Fruit fly (Drosophila melanogaster): ENCODE measurements around the gene CG32681.

The CG32681 gene

DNA sequence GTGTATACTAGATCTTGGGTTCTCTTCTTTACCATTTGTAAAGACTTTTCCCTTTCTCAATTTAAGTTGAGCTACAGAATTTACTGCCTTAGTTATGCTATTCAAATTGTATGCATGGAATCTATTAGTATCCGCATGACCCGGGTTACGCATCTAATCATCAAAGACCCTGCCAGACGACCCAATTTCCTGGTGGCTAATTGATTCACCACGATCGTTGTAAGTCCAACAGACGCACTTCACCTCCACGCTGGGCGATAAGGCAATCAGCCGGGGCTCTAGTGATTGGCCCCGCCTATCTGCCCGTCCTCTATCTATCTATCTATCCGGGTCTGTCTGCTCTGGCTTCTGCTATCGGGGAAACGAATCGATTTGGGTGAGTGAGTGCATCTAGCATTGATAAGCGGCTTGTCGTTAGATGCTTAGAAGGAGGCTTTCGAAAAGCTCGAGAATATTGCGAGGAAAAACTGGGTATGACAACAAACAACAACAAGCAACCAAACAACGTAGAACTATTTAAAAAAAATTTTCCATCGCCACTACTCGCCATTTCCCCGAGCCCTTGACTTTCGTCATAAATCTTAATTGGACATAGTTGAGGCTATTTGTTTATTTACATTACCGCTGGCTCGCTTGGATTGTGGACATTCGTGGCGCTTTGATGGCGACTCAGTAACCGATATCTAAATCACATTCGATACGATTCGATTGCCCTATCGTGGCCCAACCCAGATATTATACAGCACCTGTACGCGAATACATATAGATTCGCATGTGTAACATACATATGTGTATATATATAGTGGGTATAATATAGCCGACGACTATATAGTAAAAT is 10.7 kb downstream of the CG32681 start:
- TF ChIP-seq psq (optimal IDR thresholded peaks at IDR 0.05) (no peak), EcR (GFP tag; optimal IDR thresholded peaks at IDR 0.05) (no peak), CG8478 (optimal IDR thresholded peaks at IDR 0.05) (no peak), pan (optimal IDR thresholded peaks at IDR 0.05) (no peak), usp (GFP tag; optimal IDR thresholded peaks at IDR 0.05) (no peak), Dll (optimal IDR thresholded peaks at IDR 0.05) (no peak)

DNA sequence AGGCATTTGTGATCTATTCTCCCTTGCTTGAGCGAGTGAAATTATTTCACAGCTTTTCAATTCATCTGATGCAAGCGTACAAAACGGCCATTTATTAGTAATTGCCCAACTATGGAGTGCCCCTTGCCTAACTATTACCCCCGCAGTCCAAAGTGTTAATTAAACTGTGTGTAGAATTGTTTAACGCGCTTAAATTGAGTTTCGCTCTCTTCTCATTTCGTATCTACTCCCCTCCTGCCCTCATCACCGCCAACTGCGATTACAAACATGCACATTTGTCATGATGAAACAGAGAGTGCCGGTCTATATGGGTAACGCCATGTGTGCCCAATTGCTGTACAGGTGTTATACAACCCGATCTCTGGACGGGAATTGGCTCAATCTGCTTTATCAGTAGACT is 11.4 kb downstream of the CG32681 start:
- TF ChIP-seq EcR (GFP tag; optimal IDR thresholded peaks at IDR 0.05) = no peak
- TF ChIP-seq usp (GFP tag; optimal IDR thresholded peaks at IDR 0.05) = no peak
- no peak for TF ChIP-seq Dll (optimal IDR thresholded peaks at IDR 0.05)
- no peak for TF ChIP-seq pan (optimal IDR thresholded peaks at IDR 0.05)
- no peak for TF ChIP-seq psq (optimal IDR thresholded peaks at IDR 0.05)
- TF ChIP-seq CG8478 (optimal IDR thresholded peaks at IDR 0.05) = no peak

DNA sequence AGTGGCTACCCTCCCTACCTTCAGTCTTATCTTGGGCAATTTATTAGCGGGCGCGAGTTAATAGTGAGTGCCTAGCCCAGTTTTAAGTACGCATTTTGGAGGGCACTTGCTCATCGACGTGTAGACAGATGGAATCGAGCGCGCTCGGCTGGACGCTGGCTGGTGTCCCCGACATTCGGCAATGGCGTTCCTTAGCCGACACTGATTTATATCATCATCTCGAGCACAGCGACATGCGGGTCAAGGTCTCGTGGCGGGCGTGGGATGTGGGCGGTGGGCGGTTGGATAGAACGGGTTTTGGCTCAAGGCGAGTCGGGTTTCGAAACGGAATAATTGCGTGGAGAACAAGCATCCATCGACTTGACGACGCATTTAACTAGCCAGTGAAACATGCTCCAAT is 11.8 kb downstream of the CG32681 start:
- TF ChIP-seq psq (optimal IDR thresholded peaks at IDR 0.05) = no peak
- no peak for TF ChIP-seq usp (GFP tag; optimal IDR thresholded peaks at IDR 0.05)

DNA sequence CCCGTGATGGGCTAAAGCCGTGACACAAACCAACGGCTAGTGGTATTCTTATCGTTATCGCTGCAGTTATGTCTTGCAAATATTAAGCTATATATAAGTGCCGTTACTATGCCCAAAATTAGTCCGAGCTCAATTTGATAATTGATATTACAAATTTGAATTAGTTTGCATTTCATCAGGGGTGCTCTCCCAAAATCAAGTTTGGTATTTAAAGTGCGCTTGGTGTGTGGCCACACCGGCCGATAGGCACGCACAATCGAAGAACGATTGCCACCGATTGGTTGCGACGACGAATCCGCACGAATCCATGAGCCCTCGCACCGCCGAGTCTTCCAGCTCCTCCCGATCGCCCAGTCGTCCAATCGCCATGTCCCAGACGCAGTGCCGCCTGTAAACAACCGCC is 13.3 kb downstream of the CG32681 start, which contains the start of gene CG17841:
Gene CG17841 (plus strand): TSS at position 252 of the 403 bp plus-strand sequence.
- TF ChIP-seq usp (GFP tag; optimal IDR thresholded peaks at IDR 0.05) = no peak
- TF ChIP-seq pan (optimal IDR thresholded peaks at IDR 0.05) = no peak
- no peak for TF ChIP-seq psq (optimal IDR thresholded peaks at IDR 0.05)
- no peak for TF ChIP-seq Dll (optimal IDR thresholded peaks at IDR 0.05)
- no peak for TF ChIP-seq CG8478 (optimal IDR thresholded peaks at IDR 0.05)
- TF ChIP-seq EcR (GFP tag; optimal IDR thresholded peaks at IDR 0.05) = no peak

DNA sequence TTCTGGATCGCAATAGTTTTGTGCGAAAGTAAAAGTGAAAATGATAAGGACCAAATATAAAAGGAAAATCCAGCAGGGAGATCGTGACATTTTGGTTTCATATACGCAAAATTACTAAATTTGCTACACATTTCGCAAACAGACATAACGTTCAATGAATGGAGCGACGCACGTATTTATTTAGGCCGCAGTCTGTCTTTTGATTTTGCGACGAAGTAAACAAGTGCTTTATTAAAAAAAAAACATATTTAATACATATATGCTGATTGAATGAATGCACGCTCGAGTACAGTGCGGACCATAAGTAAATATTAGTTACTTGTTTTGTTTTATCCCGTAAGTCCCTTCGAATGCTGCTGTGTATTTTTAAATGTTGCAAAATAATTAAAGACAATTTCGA is 13.8 kb downstream of the CG32681 start, which contains the start of gene CG32679:
Gene CG32679 (minus strand): TSS at position 101 of the 400 bp plus-strand sequence.
- TF ChIP-seq usp (GFP tag; optimal IDR thresholded peaks at IDR 0.05) = no peak
- TF ChIP-seq pan (optimal IDR thresholded peaks at IDR 0.05) = no peak
- no peak for TF ChIP-seq Dll (optimal IDR thresholded peaks at IDR 0.05)
- TF ChIP-seq EcR (GFP tag; optimal IDR thresholded peaks at IDR 0.05) = no peak
- no peak for TF ChIP-seq psq (optimal IDR thresholded peaks at IDR 0.05)
- TF ChIP-seq CG8478 (optimal IDR thresholded peaks at IDR 0.05) = no peak

DNA sequence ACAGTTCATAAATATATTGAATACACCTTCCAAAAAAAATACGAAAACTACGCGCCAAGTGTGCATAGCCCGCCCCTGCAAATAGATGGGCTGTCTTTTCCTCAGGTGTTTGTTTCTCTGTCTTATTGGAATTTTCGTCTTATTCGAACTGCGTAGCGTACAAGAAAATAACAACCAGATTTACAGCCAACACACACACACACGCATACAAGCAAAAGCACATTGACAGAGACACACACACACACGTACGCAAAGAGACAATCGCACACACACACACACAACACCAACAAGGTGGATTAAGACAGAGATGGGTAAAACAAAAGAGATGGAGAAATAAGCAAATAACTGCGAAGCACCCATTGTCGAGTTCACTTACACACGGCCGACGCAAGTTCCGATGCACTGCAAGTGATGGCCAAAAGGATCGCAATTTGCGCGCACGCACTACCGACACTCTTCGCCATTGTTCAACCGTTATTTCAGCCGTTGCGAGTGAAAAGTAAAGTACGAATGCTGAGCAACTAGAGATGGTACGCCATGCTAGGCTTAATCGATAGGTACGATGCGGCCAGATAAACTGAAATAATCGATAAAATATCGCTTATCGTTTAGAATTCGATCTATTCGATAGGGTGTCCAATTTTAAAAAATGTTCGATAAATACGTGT is 15.3 kb downstream of the CG32681 start:
- no peak for TF ChIP-seq EcR (GFP tag; optimal IDR thresholded peaks at IDR 0.05)
- no peak for TF ChIP-seq CG8478 (optimal IDR thresholded peaks at IDR 0.05)
- TF ChIP-seq psq (optimal IDR thresholded peaks at IDR 0.05) = no peak
- no peak for TF ChIP-seq pan (optimal IDR thresholded peaks at IDR 0.05)
- no peak for TF ChIP-seq Dll (optimal IDR thresholded peaks at IDR 0.05)

DNA sequence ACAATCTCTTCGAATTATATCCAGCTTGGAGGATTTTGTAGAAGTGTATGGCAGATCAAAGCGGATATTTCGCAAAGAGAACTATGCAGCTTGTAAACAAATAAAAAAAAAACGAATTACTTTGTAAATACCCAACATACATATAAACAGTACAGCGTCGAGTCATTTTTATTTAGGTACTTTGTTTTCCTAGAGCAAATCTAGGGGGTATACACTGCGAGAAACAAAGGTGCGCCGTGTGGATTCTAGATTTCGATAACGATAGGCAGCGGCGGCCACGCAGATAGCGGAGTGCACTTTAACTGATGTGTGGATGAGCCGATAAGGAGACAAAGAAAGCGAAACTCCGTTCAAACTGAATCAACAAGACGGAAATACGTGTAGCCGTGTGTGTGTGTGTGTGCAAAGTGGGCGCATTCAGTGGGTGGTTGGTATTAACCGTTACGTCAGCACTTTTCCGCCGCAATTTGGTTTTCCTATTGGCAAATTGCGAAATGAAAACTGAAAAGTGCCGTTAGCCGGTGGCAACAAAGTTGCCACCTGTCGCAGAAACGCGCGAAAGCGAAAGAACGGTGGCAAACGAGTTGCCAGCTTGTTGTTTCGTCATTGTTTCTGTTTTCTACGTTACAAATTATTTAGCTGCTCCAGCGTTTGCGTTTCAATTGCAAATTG is 16.5 kb downstream of the CG32681 start:
- TF ChIP-seq EcR (GFP tag; optimal IDR thresholded peaks at IDR 0.05) (no peak), Dll (optimal IDR thresholded peaks at IDR 0.05) (no peak), psq (optimal IDR thresholded peaks at IDR 0.05) (no peak), CG8478 (optimal IDR thresholded peaks at IDR 0.05) (no peak), pan (optimal IDR thresholded peaks at IDR 0.05) (no peak), usp (GFP tag; optimal IDR thresholded peaks at IDR 0.05) (no peak)

DNA sequence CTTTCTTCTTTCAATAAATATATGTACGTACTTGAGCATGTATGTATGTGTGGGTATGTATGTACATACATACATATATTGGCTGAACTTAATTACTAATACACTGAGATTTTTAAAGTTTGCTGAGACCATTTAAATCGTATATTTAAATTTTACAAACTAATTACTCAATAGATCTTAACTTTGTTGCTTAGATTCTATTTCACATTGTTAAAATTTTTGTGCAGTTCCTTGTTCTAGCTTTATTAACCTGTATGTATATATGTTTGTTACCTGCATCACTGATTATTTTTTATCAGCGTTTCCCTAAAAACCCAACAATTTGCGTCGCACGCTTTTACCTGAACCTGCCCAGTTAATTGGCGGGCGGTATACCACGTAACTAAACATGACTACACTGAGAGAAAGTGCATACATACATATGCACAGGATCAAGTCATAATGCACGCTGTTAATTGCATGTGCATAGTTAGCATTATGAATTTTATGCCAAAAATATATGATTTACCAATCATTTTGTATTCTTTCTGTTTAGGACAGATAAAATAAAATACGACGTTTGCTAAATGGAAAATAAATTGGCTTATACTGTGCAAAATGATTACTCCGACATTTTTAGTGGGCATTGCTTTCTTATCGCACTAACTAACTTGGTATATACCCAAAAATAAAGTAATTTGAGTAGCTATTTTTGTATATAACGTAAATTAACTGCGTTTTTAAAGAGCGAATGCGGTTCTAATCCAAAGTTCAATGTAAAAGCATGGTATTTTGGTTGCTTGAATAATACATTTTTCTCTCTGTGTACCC is 18.4 kb downstream of the CG32681 start:
- TF ChIP-seq CG8478 (optimal IDR thresholded peaks at IDR 0.05) = no peak

DNA sequence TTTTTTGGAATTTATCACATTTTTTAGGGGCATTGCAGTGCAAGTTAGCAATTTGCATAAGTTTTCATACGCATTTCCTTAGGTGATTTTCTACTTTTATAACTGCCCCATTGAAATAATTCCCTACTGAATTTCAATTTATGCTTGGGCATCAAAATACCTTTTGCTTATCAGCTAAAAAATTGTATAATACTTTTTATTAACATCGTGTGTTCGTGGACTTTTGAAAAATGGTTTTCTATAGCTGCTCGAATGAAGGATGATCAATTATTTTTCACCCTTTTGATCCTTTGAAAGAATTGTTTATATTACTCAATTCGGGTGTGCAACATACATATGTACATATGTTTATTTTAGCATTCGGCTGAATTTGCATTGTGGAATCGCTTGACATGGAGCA is 19.0 kb downstream of the CG32681 start:
- TF ChIP-seq Dll (optimal IDR thresholded peaks at IDR 0.05) = no peak
- no peak for TF ChIP-seq psq (optimal IDR thresholded peaks at IDR 0.05)
- no peak for TF ChIP-seq CG8478 (optimal IDR thresholded peaks at IDR 0.05)
- no peak for TF ChIP-seq EcR (GFP tag; optimal IDR thresholded peaks at IDR 0.05)
- TF ChIP-seq usp (GFP tag; optimal IDR thresholded peaks at IDR 0.05) = no peak
- TF ChIP-seq pan (optimal IDR thresholded peaks at IDR 0.05) = no peak

DNA sequence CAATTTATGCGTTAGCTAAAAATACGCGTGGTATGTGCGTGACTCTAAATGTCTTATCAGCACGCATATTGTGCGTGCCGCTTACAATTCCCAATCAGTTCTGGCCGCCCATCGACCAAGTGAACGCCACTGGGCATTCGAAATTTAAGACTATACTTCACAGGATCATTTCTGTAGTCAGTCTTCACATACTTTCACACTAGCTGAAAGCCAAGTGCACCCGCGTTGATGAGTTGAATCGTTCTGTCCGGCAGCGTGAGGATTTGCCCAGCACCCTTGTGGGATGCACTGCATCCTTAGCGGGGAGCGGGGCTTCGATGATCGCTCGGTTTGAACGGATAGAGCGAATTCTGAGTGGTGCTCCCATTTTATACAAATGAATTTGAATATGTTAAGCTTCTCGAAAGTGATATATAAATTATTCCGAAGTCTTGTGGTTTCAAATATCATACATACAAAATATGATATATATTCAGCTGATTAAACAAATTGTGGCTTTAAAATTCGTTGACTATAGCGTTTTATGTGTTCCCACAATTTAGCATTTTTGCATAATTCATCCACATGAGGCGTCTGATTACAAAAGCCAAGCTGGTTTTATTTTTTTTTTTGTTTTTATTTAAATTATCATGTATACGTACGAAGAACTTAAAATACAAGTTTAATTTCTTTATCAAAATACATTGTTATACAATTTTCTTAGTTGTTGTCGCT is 33.0 kb downstream of the CG32681 start:
- TF ChIP-seq EcR (GFP tag; optimal IDR thresholded peaks at IDR 0.05) (no peak), Dll (optimal IDR thresholded peaks at IDR 0.05) (no peak), pan (optimal IDR thresholded peaks at IDR 0.05) (no peak), usp (GFP tag; optimal IDR thresholded peaks at IDR 0.05) (no peak), psq (optimal IDR thresholded peaks at IDR 0.05) (no peak), CG8478 (optimal IDR thresholded peaks at IDR 0.05) (no peak)

DNA sequence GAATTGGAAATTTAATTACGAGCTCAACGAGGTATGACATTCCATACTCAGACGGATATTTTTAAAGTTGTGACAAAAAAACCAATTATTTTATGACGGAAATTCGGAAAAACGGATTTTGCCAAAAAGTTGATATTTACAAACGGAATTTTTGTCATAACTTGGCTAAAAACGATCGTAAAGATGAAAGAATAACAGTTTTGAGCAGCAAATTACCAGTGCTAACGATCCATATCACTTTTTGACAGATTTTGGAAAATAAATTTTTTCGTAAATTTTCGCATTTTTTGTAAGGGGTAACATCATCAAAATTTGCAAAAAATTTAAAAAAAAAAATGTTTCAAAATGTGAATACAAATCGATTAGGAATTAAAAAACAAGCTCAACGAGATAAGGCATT is 40.7 kb downstream of the CG32681 start:
- TF ChIP-seq psq (optimal IDR thresholded peaks at IDR 0.05) (no peak), usp (GFP tag; optimal IDR thresholded peaks at IDR 0.05) (no peak), EcR (GFP tag; optimal IDR thresholded peaks at IDR 0.05) (no peak), Dll (optimal IDR thresholded peaks at IDR 0.05) (no peak), CG8478 (optimal IDR thresholded peaks at IDR 0.05) (no peak), pan (optimal IDR thresholded peaks at IDR 0.05) (no peak)
